Worm (Caenorhabditis elegans) whole organism, L4/young adult: ENCODE measurements around the gene Y1B5A.1.

Experiments
- W03F9.2 ChIP-seq: fragments of 150-350 bp; optimal IDR thresholded peaks from 2 replicates; lab custom pipeline; 2014; ENCODE audit warnings: missing biosample characterization, missing genetic modification characterization
- dao-5 ChIP-seq: sonication (generic microtip); optimal IDR thresholded peaks from 2 replicates; lab custom pipeline; 2016; ENCODE audit warnings: missing genotype, missing genetic modification characterization, moderate library complexity, missing compliant biosample characterization
- him-1 ChIP-seq: sonication (generic microtip); optimal IDR thresholded peaks from 2 replicates; lab custom pipeline; 2016; ENCODE audit warnings: missing genotype, missing genetic modification reagents, missing genetic modification characterization, missing compliant biosample characterization

Gene Y1B5A.1

ce11 chrX:7099049-7099448 lies 13.9 kb downstream of the Y1B5A.1 start:
- TF ChIP-seq dao-5 (tag; lab: Kevin White, UChicago) = no peak
- no peak for TF ChIP-seq him-1
- no peak for TF ChIP-seq W03F9.2 (tag; lab: Kevin White, UChicago)

- TF ChIP-seq dao-5 (tag; lab: Kevin White, UChicago) (no peak), him-1 (no peak), W03F9.2 (tag; lab: Kevin White, UChicago) (no peak)
Measured at ce11 chrX:7100290-7100689, 15.1 kb downstream of the Y1B5A.1 start, which contains the start of gene C36B7.6. TSS of gene C36B7.6 (minus strand) at chrX:7100338.

ce11 chrX:7101477-7101876 lies 16.3 kb downstream of the Y1B5A.1 start, which contains the start of gene C36B7.3:
TSS of gene C36B7.3 (plus strand) at chrX:7101777.
- TF ChIP-seq him-1 (no peak), dao-5 (tag; lab: Kevin White, UChicago) (no peak), W03F9.2 (tag; lab: Kevin White, UChicago) (no peak)

- TF ChIP-seq dao-5 (tag; lab: Kevin White, UChicago) (no peak), W03F9.2 (tag; lab: Kevin White, UChicago) (no peak), him-1 (no peak)
Measured at ce11 chrX:7106103-7106502, 20.9 kb downstream of the Y1B5A.1 start, which contains the start of gene C36B7.2. TSS of gene C36B7.2 (plus strand) at chrX:7106403.

- TF ChIP-seq dao-5 (tag; lab: Kevin White, UChicago) (no peak), him-1 (no peak), W03F9.2 (tag; lab: Kevin White, UChicago) (no peak)
Measured at ce11 chrX:7112589-7112988, 27.4 kb downstream of the Y1B5A.1 start, which contains the start of gene C36B7.1. TSS of gene C36B7.1 (plus strand) at chrX:7112889.

- TF ChIP-seq W03F9.2 (tag; lab: Kevin White, UChicago) = no peak
- no peak for TF ChIP-seq him-1
- no peak for TF ChIP-seq dao-5 (tag; lab: Kevin White, UChicago)
Measured at ce11 chrX:7116896-7117295, 31.7 kb downstream of the Y1B5A.1 start, which contains the start of gene hen-1. TSS of gene hen-1 (minus strand) at chrX:7116996.

- TF ChIP-seq dao-5 (tag; lab: Kevin White, UChicago) = no peak
- TF ChIP-seq him-1 = no peak
- TF ChIP-seq W03F9.2 (tag; lab: Kevin White, UChicago) = no peak
Measured at ce11 chrX:7122655-7123054, 37.5 kb downstream of the Y1B5A.1 start.

- TF ChIP-seq W03F9.2 (tag; lab: Kevin White, UChicago) = no peak
- no peak for TF ChIP-seq dao-5 (tag; lab: Kevin White, UChicago)
- TF ChIP-seq him-1 = no peak
Measured at ce11 chrX:7124044-7124443, 38.9 kb downstream of the Y1B5A.1 start.

ce11 chrX:7125178-7125577 lies 40.0 kb downstream of the Y1B5A.1 start:
- no peak for TF ChIP-seq dao-5 (tag; lab: Kevin White, UChicago)
- TF ChIP-seq him-1 = no peak
- TF ChIP-seq W03F9.2 (tag; lab: Kevin White, UChicago) = no peak

- no peak for TF ChIP-seq him-1
Measured at ce11 chrX:7126348-7126747, 41.2 kb downstream of the Y1B5A.1 start, which contains the start of gene ist-1. TSS of gene ist-1 (plus strand) at chrX:7126648.

- TF ChIP-seq him-1 (no peak), W03F9.2 (tag; lab: Kevin White, UChicago) (no peak), dao-5 (tag; lab: Kevin White, UChicago) (no peak)
Measured at ce11 chrX:7128615-7129014, 43.4 kb downstream of the Y1B5A.1 start.

- TF ChIP-seq him-1 (no peak), W03F9.2 (tag; lab: Kevin White, UChicago) (no peak), dao-5 (tag; lab: Kevin White, UChicago) (no peak)
Measured at ce11 chrX:7129460-7129859, 44.3 kb downstream of the Y1B5A.1 start.

- TF ChIP-seq W03F9.2 (tag; lab: Kevin White, UChicago) = no peak
- no peak for TF ChIP-seq him-1
- TF ChIP-seq dao-5 (tag; lab: Kevin White, UChicago) = no peak
Measured at ce11 chrX:7131206-7131605, 46.0 kb downstream of the Y1B5A.1 start.
